Worm (Caenorhabditis elegans): ENCODE results near the gene K09H11.6.

Gene K09H11.6

DNA sequence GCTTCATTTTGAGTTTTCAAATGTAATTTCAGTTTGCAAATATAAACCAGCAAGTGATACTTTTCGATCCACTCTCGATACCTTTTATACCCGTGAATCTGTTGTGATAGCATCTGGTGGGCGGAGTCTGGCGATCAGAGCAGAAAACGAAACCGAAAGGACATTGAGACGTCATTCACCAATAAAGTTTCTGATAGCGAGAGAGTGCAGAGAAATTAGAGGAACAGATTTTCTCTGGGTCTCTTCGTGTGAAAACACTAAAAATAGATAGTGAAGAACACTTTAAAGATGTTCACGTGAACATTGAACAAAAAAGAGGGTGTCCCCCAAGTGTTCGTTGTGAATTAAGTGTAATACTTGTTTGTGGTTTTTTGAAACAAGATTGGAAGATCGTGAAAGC, 27.8 kb upstream of the K09H11.6 start, which contains the start of gene pgph-3 (continued):
- TF ChIP-seq him-1 (tag; optimal IDR thresholded peaks at IDR 0.05) (no peak), die-1 (tag; optimal IDR thresholded peaks at IDR 0.05) (no peak), F23B12.7 (tag; optimal IDR thresholded peaks at IDR 0.05; ENCODE audit: insufficient read depth) (no peak), F49E8.2 (tag; optimal IDR thresholded peaks at IDR 0.05; ENCODE audit: insufficient read depth) (no peak), dpff-1 (tag; optimal IDR thresholded peaks at IDR 0.05) (no peak), K12H6.12 (tag; optimal IDR thresholded peaks at IDR 0.05) (no peak), mel-28 (tag; optimal IDR thresholded peaks at IDR 0.05; ENCODE audit: borderline replicate concordance) (no peak), C06A6.2 (GFP tag; conservative IDR thresholded peaks at IDR 0.05) (peak; percentile 37; the same call in 1 of the 2 replicates), ztf-26 (tag; optimal IDR thresholded peaks at IDR 0.05) (peak; percentile 57), lin-35 (GFP tag; optimal IDR thresholded peaks at IDR 0.05) (peak in 1 of 3 experiments; percentile 13), madf-6 (GFP tag; IDR thresholded peaks at IDR 0.05) (no peak), ceh-40 (GFP tag; IDR thresholded peaks at IDR 0.05) (no peak), repo-1 (tag; optimal IDR thresholded peaks at IDR 0.05) (no peak), ztf-28 (GFP tag; IDR thresholded peaks at IDR 0.05) (no peak), ztf-6 (GFP tag; IDR thresholded peaks at IDR 0.05) (no peak), egl-18 (GFP tag; IDR thresholded peaks at IDR 0.05) (no peak), lag-1 (GFP tag; IDR thresholded peaks at IDR 0.05) (no peak), zfh-2 (GFP tag; conservative IDR thresholded peaks at IDR 0.05) (no peak), hmg-20 (GFP tag; IDR thresholded peaks at IDR 0.05) (no peak), lin-54 (GFP tag; optimal IDR thresholded peaks at IDR 0.05) (no peak), snpc-3.4 (tag; optimal IDR thresholded peaks at IDR 0.05) (no peak), F52B5.7 (tag; optimal IDR thresholded peaks at IDR 0.05) (no peak), F22D6.2 (tag; optimal IDR thresholded peaks at IDR 0.05) (no peak), hlh-12 (tag; optimal IDR thresholded peaks at IDR 0.05) (no peak), ekl-4 (GFP tag; IDR thresholded peaks at IDR 0.05) (no peak), nfya-1 (tag; optimal IDR thresholded peaks at IDR 0.05; ENCODE audit: borderline replicate concordance, insufficient read depth) (no peak), nhr-27 (tag; optimal IDR thresholded peaks at IDR 0.05) (no peak), F57C9.4 (tag; optimal IDR thresholded peaks at IDR 0.05) (no peak), nhr-80 (tag; optimal IDR thresholded peaks at IDR 0.05) (peak; percentile 78), F55B11.4 (tag; optimal IDR thresholded peaks at IDR 0.05; ENCODE audit: borderline replicate concordance, insufficient read depth) (no peak), nhr-90 (tag; optimal IDR thresholded peaks at IDR 0.05) (no peak), Y53G8AR.9 (GFP tag; conservative IDR thresholded peaks at IDR 0.05) (no peak), ztf-18 (tag; optimal IDR thresholded peaks at IDR 0.05) (no peak), D2030.7 (GFP tag; IDR thresholded peaks at IDR 0.05) (no peak), hrde-1 (tag; optimal IDR thresholded peaks at IDR 0.05; ENCODE audit: borderline replicate concordance) (no peak), B0035.1 (tag; optimal IDR thresholded peaks at IDR 0.05) (no peak), atf-7 (tag; optimal IDR thresholded peaks at IDR 0.05) (peak; percentile 55), F10E7.11 (tag; optimal IDR thresholded peaks at IDR 0.05) (no peak), T26A5.8 (tag; optimal IDR thresholded peaks at IDR 0.05) (no peak), cebp-2 (GFP tag; IDR thresholded peaks at IDR 0.05) (no peak), ceh-91 (GFP tag; IDR thresholded peaks at IDR 0.05) (no peak), ztf-3 (GFP tag; optimal IDR thresholded peaks at IDR 0.05) (no peak), aptf-3 (GFP tag; IDR thresholded peaks at IDR 0.05) (no peak), pha-4 (tag; optimal IDR thresholded peaks at IDR 0.05) (no peak), rcor-1 (GFP tag; IDR thresholded peaks at IDR 0.05) (no peak), ceh-27 (GFP tag; optimal IDR thresholded peaks at IDR 0.05) (peak; percentile 38), fkh-3 (tag; optimal IDR thresholded peaks at IDR 0.05) (no peak), nhr-179 (tag; optimal IDR thresholded peaks at IDR 0.05) (no peak), ets-4 (GFP tag; optimal IDR thresholded peaks at IDR 0.05) (peak; percentile 28), tbp1 (GFP tag; optimal IDR thresholded peaks at IDR 0.05) (no peak)
